Worm (Caenorhabditis elegans): ENCODE measurements around the gene tag-18.

DNA sequence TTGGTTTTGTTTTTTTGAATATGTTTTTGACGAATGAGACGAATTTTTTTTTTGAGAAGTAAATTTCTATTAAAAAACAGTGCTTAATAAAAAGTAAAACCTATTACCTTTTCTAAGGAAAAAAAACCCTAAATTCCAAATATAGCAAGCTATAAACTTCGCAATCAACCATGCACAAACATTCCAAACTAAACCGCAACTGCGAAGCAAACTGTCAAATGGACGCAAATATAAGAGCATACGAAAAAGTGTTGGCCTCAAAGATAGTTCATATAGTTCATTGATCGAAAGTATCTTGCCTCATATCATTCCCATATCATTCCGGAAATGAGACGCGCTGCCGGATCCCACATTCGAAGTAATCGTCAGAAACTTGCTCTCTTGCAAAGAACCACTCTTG is 37.2 kb downstream of the tag-18 start, which contains the start of gene C01C4.3:
- TF ChIP-seq ces-1 (GFP tag; optimal IDR thresholded peaks at IDR 0.05) (no peak), tbx-2 (tag; optimal IDR thresholded peaks at IDR 0.05) (no peak), lin-35 (GFP tag; optimal IDR thresholded peaks at IDR 0.05) (no peak), zag-1 (tag; optimal IDR thresholded peaks at IDR 0.05) (no peak)

Measured in whole organism, L1 larva.